Fruit fly (Drosophila melanogaster): ENCODE data around the gene CG32473.

The CG32473 gene

DNA sequence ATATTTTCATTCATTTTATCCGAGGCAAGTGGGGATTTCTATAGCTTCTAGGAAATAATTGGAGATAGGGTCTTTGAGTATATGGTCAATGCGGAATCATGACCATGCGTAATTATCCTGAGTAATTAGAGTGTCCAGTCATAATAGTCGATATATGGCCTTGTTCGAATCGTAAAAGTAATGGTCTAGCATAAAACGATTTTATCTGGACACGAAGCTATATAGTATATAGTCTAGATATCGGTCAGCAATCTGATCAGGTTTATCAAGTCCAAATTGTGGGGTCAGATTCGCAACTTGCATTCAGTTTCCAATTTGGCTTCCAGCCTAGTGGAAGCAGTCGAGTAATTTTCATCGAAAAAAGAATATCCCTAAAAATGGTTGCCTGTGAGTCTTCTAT is at the start of gene CG32473:
Gene CG32473 (plus strand): TSS at position 301 of the 400 bp plus-strand sequence.
- TF ChIP-seq h (GFP tag; optimal IDR thresholded peaks at IDR 0.05) = no peak
- TF ChIP-seq Rel (GFP tag; optimal IDR thresholded peaks at IDR 0.05) = no peak
- peak; percentile 13 for TF ChIP-seq Rel (tag; optimal IDR thresholded peaks at IDR 0.05)
- no peak for TF ChIP-seq br (GFP tag; optimal IDR thresholded peaks at IDR 0.05)

- TF ChIP-seq CG9705 (GFP tag; optimal IDR thresholded peaks at IDR 0.05) (no peak), dmrt93B (GFP tag; optimal IDR thresholded peaks at IDR 0.05) (no peak), CG32264 (GFP tag; optimal IDR thresholded peaks at IDR 0.05) (no peak), OdsH (GFP tag; optimal IDR thresholded peaks at IDR 0.05) (no peak), rgr (GFP tag; optimal IDR thresholded peaks at IDR 0.05) (no peak), Myc (optimal IDR thresholded peaks at IDR 0.05) (no peak), sage (GFP tag; optimal IDR thresholded peaks at IDR 0.05) (no peak)
Measured at dm6 chr3R:13257110-13257509, 45.3 kb upstream of the CG32473 start.

DNA sequence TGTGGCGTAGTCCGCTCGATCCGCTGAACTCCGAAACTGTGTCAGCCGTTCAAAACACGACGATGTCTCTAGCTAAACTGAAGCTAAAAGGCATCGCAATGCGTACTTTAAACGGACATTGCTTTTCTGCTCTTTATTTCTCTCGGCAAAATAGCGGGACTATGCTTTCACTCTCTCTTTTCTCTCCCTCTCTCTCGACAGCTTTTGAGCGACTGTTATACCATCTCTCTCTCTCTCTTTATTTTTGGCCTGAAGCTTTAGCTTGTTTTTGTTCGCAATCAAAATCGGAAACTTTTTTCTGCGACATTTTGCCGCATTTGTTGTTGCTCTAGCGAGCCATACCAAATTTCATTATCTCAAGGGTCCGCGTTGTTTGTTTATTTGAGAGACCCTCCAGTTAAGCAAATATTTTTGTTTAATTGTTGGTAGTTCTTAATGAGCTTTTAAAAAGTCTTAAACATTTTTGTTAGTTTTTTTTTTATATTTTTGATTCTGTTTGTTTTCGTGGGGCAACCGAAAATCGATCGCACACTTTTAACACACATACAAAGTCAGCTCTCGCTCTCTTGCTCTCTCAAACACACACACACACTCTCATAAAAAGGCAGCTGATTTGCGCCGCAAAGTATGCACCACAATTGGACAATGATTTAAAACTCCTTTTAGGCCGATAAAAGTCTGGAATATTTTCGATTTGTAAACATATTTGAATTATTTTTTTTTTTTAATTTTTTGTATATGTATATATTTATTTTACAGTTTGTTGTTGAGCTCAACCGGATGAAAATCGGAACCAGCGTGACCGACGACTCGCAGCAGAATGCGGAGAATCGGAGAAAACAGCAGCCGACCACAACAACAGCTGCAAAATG is 43.5 kb upstream of the CG32473 start, which contains the start of gene Ace:
Gene Ace (minus strand): TSS at position 822 of the 872 bp plus-strand sequence.
- TF ChIP-seq Mio (GFP tag; optimal IDR thresholded peaks at IDR 0.05) (no peak), dl (GFP tag; optimal IDR thresholded peaks at IDR 0.05; ENCODE audit: insufficient read depth in 1 of 2, partially characterized antibody in 2 of 2) (peak; percentile 43 to 46), N (GFP tag; optimal IDR thresholded peaks at IDR 0.05) (peak; percentile 36), woc (GFP tag; optimal IDR thresholded peaks at IDR 0.05) (no peak), Dif (GFP tag; optimal IDR thresholded peaks at IDR 0.05; ENCODE audit: partially characterized antibody) (peak; percentile 78)

- TF ChIP-seq h (GFP tag; optimal IDR thresholded peaks at IDR 0.05) (peak; percentile 39), foxo (GFP tag; optimal IDR thresholded peaks at IDR 0.05) (peak in 1 of 2 experiments; percentile 14), woc (GFP tag; optimal IDR thresholded peaks at IDR 0.05) (peak; percentile 77), HLH106 (tag; optimal IDR thresholded peaks at IDR 0.05) (peak; percentile 28), Hr83 (GFP tag; optimal IDR thresholded peaks at IDR 0.05; ENCODE audit: poor library complexity, severe bottlenecking) (peak; percentile 55), Vsx2 (GFP tag; optimal IDR thresholded peaks at IDR 0.05; ENCODE audit: partially characterized antibody) (no peak), fru (GFP tag; optimal IDR thresholded peaks at IDR 0.05) (peak; percentile 6), psq (GFP tag; optimal IDR thresholded peaks at IDR 0.05) (no peak), rgr (GFP tag; optimal IDR thresholded peaks at IDR 0.05) (peak; percentile 53), Dif (GFP tag; optimal IDR thresholded peaks at IDR 0.05; ENCODE audit: partially characterized antibody) (peak; percentile 65), Abd-B (GFP tag; optimal IDR thresholded peaks at IDR 0.05) (no peak), CG9705 (GFP tag; optimal IDR thresholded peaks at IDR 0.05) (no peak), Myc (optimal IDR thresholded peaks at IDR 0.05) (no peak), lola (GFP tag; optimal IDR thresholded peaks at IDR 0.05) (no peak), dl (GFP tag; optimal IDR thresholded peaks at IDR 0.05; ENCODE audit: insufficient read depth in 1 of 2, partially characterized antibody in 2 of 2) (no peak), Sp1 (GFP tag; optimal IDR thresholded peaks at IDR 0.05) (no peak), Rel (GFP tag; optimal IDR thresholded peaks at IDR 0.05) (no peak), Rel (tag; optimal IDR thresholded peaks at IDR 0.05) (peak; percentile 58)
Measured at dm6 chr3R:13260114-13260673, 42.3 kb upstream of the CG32473 start, which contains the start of gene CG11686. Gene CG11686, plus strand, starts transcription at chr3R:13260356.

- TF ChIP-seq GATAd (GFP tag; optimal IDR thresholded peaks at IDR 0.05) (no peak), dsf (GFP tag; optimal IDR thresholded peaks at IDR 0.05; ENCODE audit: borderline replicate concordance) (no peak), Abd-B (GFP tag; optimal IDR thresholded peaks at IDR 0.05) (no peak), Vsx2 (GFP tag; optimal IDR thresholded peaks at IDR 0.05; ENCODE audit: partially characterized antibody) (no peak)
Measured at dm6 chr3R:13261706-13262105, 40.7 kb upstream of the CG32473 start.
